Comparison of ENCODE assay signal across 1 fruit fly cellular context in genomic region chr3R:23343707-23344310, dm6.
A peak's percentile ranks its signal among the peaks of the same experiment; 100 is the strongest.
TF ChIP-seq lines count a peak whose summit lies in the region.

No protein-coding gene starts in this region.

TF ChIP-seq in whole organism, embryonic, 481 proteins besides CTCF, POLR2A, EP300 and RAD21 (continued from another document):
- no peak for TF ChIP-seq Adf1 (GFP tag; IDR thresholded peaks at IDR 0.05; lab: Robert Waterston, UW)
- no peak for TF ChIP-seq bigmax (GFP tag; optimal IDR thresholded peaks at IDR 0.05; lab: Kevin White, UChicago)
- no peak for TF ChIP-seq CG8944 (GFP tag; optimal IDR thresholded peaks at IDR 0.05; lab: Kevin White, UChicago)
- no peak for TF ChIP-seq wek (GFP tag; optimal IDR thresholded peaks at IDR 0.05; lab: Kevin White, UChicago)
- TF ChIP-seq CG8478 (optimal IDR thresholded peaks at IDR 0.05; lab: Kevin White, UChicago): peak; percentile 72
- TF ChIP-seq Chrac-16 (GFP tag; optimal IDR thresholded peaks at IDR 0.05; lab: Kevin White, UChicago): no peak
- peak; percentile 98 for TF ChIP-seq twi (tag; optimal IDR thresholded peaks at IDR 0.05; lab: Kevin White, UChicago)
- TF ChIP-seq Bdp1 (GFP tag; optimal IDR thresholded peaks at IDR 0.05; lab: Kevin White, UChicago): no peak
- no peak for TF ChIP-seq CG32772 (GFP tag; IDR thresholded peaks at IDR 0.05; lab: Robert Waterston, UW)
- TF ChIP-seq org-1 (GFP tag; optimal IDR thresholded peaks at IDR 0.05; lab: Kevin White, UChicago): no peak
- TF ChIP-seq slp2 (GFP tag; optimal IDR thresholded peaks at IDR 0.05; lab: Kevin White, UChicago): no peak
- TF ChIP-seq ham (GFP tag; IDR thresholded peaks at IDR 0.05; lab: Robert Waterston, UW): no peak
- 0 out of 4 replicates have a peak, but pooled peaks have one; percentile 27 for TF ChIP-seq Dll (GFP tag; IDR thresholded peaks at IDR 0.05; lab: Robert Waterston, UW; ENCODE audit: partially characterized antibody)
- TF ChIP-seq CG1647 (GFP tag; optimal IDR thresholded peaks at IDR 0.05; lab: Kevin White, UChicago): no peak
- TF ChIP-seq al (GFP tag; IDR thresholded peaks at IDR 0.05; lab: Robert Waterston, UW): no peak
- TF ChIP-seq CG15479 (GFP tag; optimal IDR thresholded peaks at IDR 0.05; lab: Kevin White, UChicago): peak; percentile 96
- TF ChIP-seq CG8924 (tag; optimal IDR thresholded peaks at IDR 0.05; lab: Kevin White, UChicago): peak; percentile 7
- no peak for TF ChIP-seq CG11723 (GFP tag; optimal IDR thresholded peaks at IDR 0.05; lab: Kevin White, UChicago)
- no peak for TF ChIP-seq inv (GFP tag; IDR thresholded peaks at IDR 0.05; lab: Robert Waterston, UW; ENCODE audit: partially characterized antibody)
- no peak for TF ChIP-seq CG34224 (GFP tag; IDR thresholded peaks at IDR 0.05; lab: Robert Waterston, UW; ENCODE audit: partially characterized antibody)
- TF ChIP-seq Nf-YA (GFP tag; IDR thresholded peaks at IDR 0.05; lab: Robert Waterston, UW): no peak
- TF ChIP-seq cg (GFP tag; optimal IDR thresholded peaks at IDR 0.05; lab: Kevin White, UChicago): peak; percentile 78
- TF ChIP-seq Rfx (GFP tag; IDR thresholded peaks at IDR 0.05; lab: Robert Waterston, UW): no peak
- TF ChIP-seq pros (GFP tag; optimal IDR thresholded peaks at IDR 0.05; lab: Kevin White, UChicago): peak; percentile 88
- no peak for TF ChIP-seq cad (GFP tag; optimal IDR thresholded peaks at IDR 0.05; lab: Kevin White, UChicago)
- no peak for TF ChIP-seq GATAe (GFP tag; conservative IDR thresholded peaks at IDR 0.05; lab: Robert Waterston, UW)
- TF ChIP-seq CG15514 (GFP tag; optimal IDR thresholded peaks at IDR 0.05; lab: Kevin White, UChicago): no peak
- TF ChIP-seq Dip3 (GFP tag; optimal IDR thresholded peaks at IDR 0.05; lab: Kevin White, UChicago): no peak
- TF ChIP-seq CG30020 (tag; optimal IDR thresholded peaks at IDR 0.05; lab: Kevin White, UChicago): no peak
- TF ChIP-seq chm (GFP tag; IDR thresholded peaks at IDR 0.05; lab: Robert Waterston, UW): peak; percentile 21; the same call in 1 of the 2 replicates
- TF ChIP-seq CG32767 (GFP tag; IDR thresholded peaks at IDR 0.05; lab: Robert Waterston, UW): no peak
TF ChIP-seq in whole organism, embryonic: peak in this region for 17.
